Fruit fly (Drosophila melanogaster) whole organism, prepupa: ENCODE results near the gene CG17776.

Source experiments
- CG10631 ChIP-seq: fragments of 200-800 bp; sonication (Bioruptor generic); optimal IDR thresholded peaks from 2 replicates; lab custom pipeline; 2016; ENCODE audit warnings: missing biosample characterization, missing genetic modification characterization
- CG4318 ChIP-seq: fragments of 200-800 bp; sonication (Bioruptor generic); optimal IDR thresholded peaks from 3 replicates; lab custom pipeline; 2017; ENCODE audit warnings: missing biosample characterization, mild to moderate bottlenecking, missing genetic modification characterization
- CG8319 ChIP-seq: fragments of 200-800 bp; sonication (Bioruptor generic); optimal IDR thresholded peaks from 3 replicates; lab custom pipeline; 2016; ENCODE audit warnings: missing biosample characterization, missing genetic modification characterization
- Gug ChIP-seq: fragments of 200-800 bp; sonication (Bioruptor generic); IDR thresholded peaks from 2 replicates; pipeline ENCODE4 v1.3.6; 2022; ENCODE audit warnings: missing biosample characterization, missing genetic modification characterization
- Lpt ChIP-seq: fragments of 200-800 bp; sonication (Bioruptor generic); optimal IDR thresholded peaks from 3 replicates; lab custom pipeline; 2016; ENCODE audit warnings: missing biosample characterization, missing genetic modification characterization
- pdm3 ChIP-seq: fragments of 200-800 bp; sonication (Bioruptor generic); optimal IDR thresholded peaks from 3 replicates; lab custom pipeline; 2016; ENCODE audit warnings: missing biosample characterization, missing genetic modification characterization

- TF ChIP-seq CG4318 (GFP tag; lab: Kevin White, UChicago) (no peak), Lpt (GFP tag; lab: Kevin White, UChicago) (no peak), CG10631 (no peak), Gug (GFP tag; lab: Robert Waterston, UW) (no peak), CG8319 (GFP tag; lab: Kevin White, UChicago) (no peak), pdm3 (GFP tag; lab: Kevin White, UChicago) (no peak)
These were observed 29.4 kb downstream of the CG17776 start, which contains the start of gene SmydA-8 for dm6 chrX:2213759-2214406.
